Worm (Caenorhabditis elegans) whole organism, L1 larva: ENCODE results near the gene Y32G9B.1.
"Not testable (repeated sequence)": the region's sequence is repeated elsewhere in the genome, so short reads cannot be mapped to it uniquely, and the experiment has no call there.

Experiments
- Y116A8C.19 ChIP-seq: sonication (generic microtip); optimal IDR thresholded peaks from 2 replicates; lab custom pipeline; 2016; ENCODE audit warnings: missing compliant biosample characterization, missing genetic modification characterization, borderline replicate concordance
- alr-1 ChIP-seq: fragments of 200-800 bp; sonication (Bioruptor generic); optimal IDR thresholded peaks from 2 replicates; lab custom pipeline; 2018; ENCODE audit warnings: borderline replicate concordance, mild to moderate bottlenecking, missing genetic modification characterization, missing compliant biosample characterization
- aly-2 ChIP-seq: fragments of 150-350 bp; optimal IDR thresholded peaks from 2 replicates; lab custom pipeline; 2014; ENCODE audit warnings: missing biosample characterization, missing genetic modification characterization
- blmp-1 ChIP-seq: fragments of 150-350 bp; optimal IDR thresholded peaks from 2 replicates; lab custom pipeline; 2014; ENCODE audit warnings: missing biosample characterization, missing genetic modification characterization
- ceh-8 ChIP-seq: fragments of 200-800 bp; sonication (Bioruptor generic); optimal IDR thresholded peaks from 2 replicates; lab custom pipeline; 2018; ENCODE audit warnings: mild to moderate bottlenecking, missing genetic modification characterization, moderate library complexity, missing compliant biosample characterization
- ceh-82 ChIP-seq, 3 experiments: fragments of 150-350 bp in 1 of 3; sonication (generic microtip) in 2 of 3; optimal IDR thresholded peaks; 2 replicates each; lab custom pipeline; 2014 to 2017; ENCODE audit warnings: missing biosample characterization in 3 of 3, missing genetic modification characterization in 3 of 3
- ceh-88 ChIP-seq: fragments of 200-800 bp; sonication (Bioruptor generic); IDR thresholded peaks from 2 replicates; pipeline ENCODE4 v1.3.6; 2022; ENCODE audit warnings: missing genetic modification characterization, missing compliant biosample characterization
- dpl-1 ChIP-seq, 3 experiments: fragments of 150-350 bp in 2 of 3; sonication (generic microtip) in 1 of 3; optimal IDR thresholded peaks; 2 replicates each; lab custom pipeline; 2014 to 2017; ENCODE audit warnings: missing biosample characterization in 3 of 3, missing genetic modification characterization in 3 of 3, missing genetic modification reagents in 3 of 3
- efl-1 ChIP-seq, 4 experiments: fragments of 150-350 bp; optimal IDR thresholded peaks in 3 of 4; peaks in 1 of 4; 1 replicate in 1 of 4; 2 replicates in 3 of 4; lab custom pipeline; 2014; ENCODE audit warnings: missing biosample characterization in 2 of 4, missing genetic modification characterization in 2 of 4, missing genetic modification reagents in 2 of 4
- elt-2 ChIP-seq: sonication (generic microtip); optimal IDR thresholded peaks from 2 replicates; lab custom pipeline; 2016; ENCODE audit warnings: missing genetic modification characterization, mild to moderate bottlenecking, inconsistent platforms, missing compliant biosample characterization, missing genetic modification reagents
- fkh-8 ChIP-seq: sonication (generic microtip); optimal IDR thresholded peaks from 2 replicates; lab custom pipeline; 2016; ENCODE audit warnings: mild to moderate bottlenecking, missing genetic modification characterization, missing compliant biosample characterization
- grh-1 ChIP-seq: fragments of 200-800 bp; sonication (Bioruptor generic); IDR thresholded peaks from 2 replicates; pipeline ENCODE4 v1.3.6; 2022; ENCODE audit warnings: missing genetic modification reagents, missing genetic modification characterization, missing compliant biosample characterization
- hlh-4 ChIP-seq: sonication (generic microtip); optimal IDR thresholded peaks from 2 replicates; lab custom pipeline; 2016; ENCODE audit warnings: mild to moderate bottlenecking, missing genetic modification characterization, missing compliant biosample characterization
- hpl-2 ChIP-seq: fragments of 150-350 bp; optimal IDR thresholded peaks from 2 replicates; lab custom pipeline; 2014; ENCODE audit warnings: missing biosample characterization, missing genetic modification reagents, missing genetic modification characterization
- irx-1 ChIP-seq: sonication (generic microtip); optimal IDR thresholded peaks from 2 replicates; lab custom pipeline; 2016; ENCODE audit warnings: missing genetic modification characterization, missing compliant biosample characterization
- lin-13 ChIP-seq: fragments of 150-350 bp; optimal IDR thresholded peaks from 2 replicates; lab custom pipeline; 2014; ENCODE audit warnings: missing biosample characterization, missing genetic modification reagents, missing genetic modification characterization
- lin-15B ChIP-seq: fragments of 150-350 bp; sonication (generic microtip); optimal IDR thresholded peaks from 3 replicates; lab custom pipeline; 2014; ENCODE audit warnings: missing biosample characterization, missing genetic modification characterization
- lin-35 ChIP-seq, 2 experiments: fragments of 150-350 bp; optimal IDR thresholded peaks; 2 replicates each; lab custom pipeline; 2014; ENCODE audit warnings: missing biosample characterization in 2 of 2, missing genetic modification characterization in 2 of 2, missing genetic modification reagents in 2 of 2
- lin-39 ChIP-seq: fragments of 150-350 bp; optimal IDR thresholded peaks from 2 replicates; lab custom pipeline; 2014; ENCODE audit warnings: missing biosample characterization, missing genetic modification reagents, missing genetic modification characterization
- lsy-2 ChIP-seq, 2 experiments: fragments of 150-350 bp; optimal IDR thresholded peaks; 2 replicates each; lab custom pipeline; 2014; ENCODE audit warnings: missing biosample characterization in 2 of 2, missing genetic modification characterization in 2 of 2
- mdl-1 ChIP-seq, 2 experiments: fragments of 150-350 bp; optimal IDR thresholded peaks; 2 replicates each; lab custom pipeline; 2014 to 2017; ENCODE audit warnings: missing biosample characterization in 2 of 2, missing genetic modification characterization in 2 of 2, inconsistent platforms in 1 of 2
- nhr-20 ChIP-seq: sonication (generic microtip); optimal IDR thresholded peaks from 2 replicates; lab custom pipeline; 2016; ENCODE audit warnings: mild to moderate bottlenecking, missing genetic modification characterization, missing compliant biosample characterization
- nhr-85 ChIP-seq: sonication (generic microtip); peaks from one replicate; lab custom pipeline; 2016; ENCODE audit warnings: missing genetic modification characterization, inconsistent platforms, missing compliant biosample characterization
- pqm-1 ChIP-seq: sonication (generic microtip); optimal IDR thresholded peaks from 3 replicates; lab custom pipeline; 2017; ENCODE audit warnings: missing biosample characterization, missing genetic modification characterization
- rnt-1 ChIP-seq: sonication (generic microtip); optimal IDR thresholded peaks from 2 replicates; lab custom pipeline; 2016; ENCODE audit warnings: mild to moderate bottlenecking, missing genetic modification characterization, moderate library complexity, missing compliant biosample characterization
- skn-1 ChIP-seq: fragments of 150-350 bp; optimal IDR thresholded peaks from 2 replicates; lab custom pipeline; 2014; ENCODE audit warnings: missing biosample characterization, missing genetic modification characterization
- snu-23 ChIP-seq: sonication (generic microtip); optimal IDR thresholded peaks from 2 replicates; lab custom pipeline; 2016; ENCODE audit warnings: missing genetic modification characterization, missing compliant biosample characterization
- sptf-1 ChIP-seq: fragments of 150-350 bp; optimal IDR thresholded peaks from 2 replicates; lab custom pipeline; 2014; ENCODE audit warnings: missing biosample characterization, missing genetic modification characterization
- sup-37 ChIP-seq: fragments of 200-800 bp; sonication (Bioruptor generic); optimal IDR thresholded peaks from 2 replicates; lab custom pipeline; 2018; ENCODE audit warnings: mild to moderate bottlenecking, missing genetic modification characterization, missing compliant biosample characterization
- unc-30 ChIP-seq: sonication (generic microtip); optimal IDR thresholded peaks from 2 replicates; lab custom pipeline; 2017; ENCODE audit warnings: missing biosample characterization, missing genetic modification characterization
- xbp-1 ChIP-seq: sonication (generic microtip); optimal IDR thresholded peaks from 2 replicates; lab custom pipeline; 2016; ENCODE audit warnings: missing genetic modification characterization, missing compliant biosample characterization
- zip-4 ChIP-seq: fragments of 200-800 bp; sonication (Bioruptor generic); optimal IDR thresholded peaks from 2 replicates; lab custom pipeline; 2018; ENCODE audit warnings: mild to moderate bottlenecking, missing genetic modification characterization, moderate library complexity, missing compliant biosample characterization
- ztf-4 ChIP-seq: fragments of 150-350 bp; optimal IDR thresholded peaks from 2 replicates; lab custom pipeline; 2014; ENCODE audit warnings: missing biosample characterization, missing genetic modification characterization

The Y32G9B.1 gene

DNA sequence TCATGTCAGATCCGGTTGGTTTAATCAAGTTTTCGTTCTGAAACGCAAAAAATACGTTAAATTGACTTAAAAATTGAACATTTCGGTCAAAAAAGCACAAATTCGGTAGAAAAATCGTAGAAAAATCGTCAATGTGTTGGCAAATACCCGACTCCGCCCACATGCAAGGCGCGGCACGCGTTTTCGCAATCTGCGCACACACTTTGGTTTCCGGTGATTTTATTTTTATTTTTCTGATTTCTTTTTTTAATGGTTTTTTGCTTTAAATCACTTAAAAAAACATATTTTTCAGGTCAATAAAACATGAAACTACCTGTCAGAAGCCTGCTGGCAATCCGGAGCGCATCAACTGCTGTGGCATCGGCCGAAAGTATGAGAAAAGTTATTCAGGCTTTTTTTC lies 8.6 kb downstream of the Y32G9B.1 start, which contains the start of the genes gly-7 and mrpl-39 (continued):
- TF ChIP-seq elt-2 (tag; lab: Kevin White, UChicago) = no peak
- no peak for TF ChIP-seq lin-13 (GFP tag; lab: Kevin White, UChicago)
- peak in 1 of 2 experiments; percentile 27 for TF ChIP-seq lsy-2 (tag; optimal IDR thresholded peaks at IDR 0.05; lab: Kevin White, UChicago)
- no peak for TF ChIP-seq lin-15B (tag; lab: Kevin White, UChicago)
- no peak for TF ChIP-seq pqm-1 (tag; lab: Kevin White, UChicago)
- peak; percentile 28 for TF ChIP-seq xbp-1 (tag; lab: Kevin White, UChicago)
- TF ChIP-seq grh-1 (GFP tag; lab: Robert Waterston, UW) = no peak
- TF ChIP-seq aly-2 (tag; lab: Kevin White, UChicago) = no peak

DNA sequence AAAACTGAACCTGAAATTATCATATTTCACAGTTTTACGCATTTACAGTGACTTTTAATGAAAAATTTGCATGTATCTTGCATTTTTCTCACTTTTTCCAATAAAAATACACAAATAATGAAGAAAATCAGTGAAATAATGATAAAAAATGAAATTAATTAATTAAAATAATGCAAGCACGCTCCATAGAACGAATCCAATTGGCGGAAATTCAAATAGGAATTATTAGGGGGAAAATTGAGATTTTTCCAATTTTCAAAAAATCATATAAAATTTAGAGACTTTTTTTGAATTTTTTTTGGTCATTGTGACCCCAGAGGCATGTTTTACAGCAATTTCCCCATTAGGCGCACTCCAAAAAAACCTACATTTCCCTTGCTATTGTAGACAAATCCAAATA lies 9.1 kb downstream of the Y32G9B.1 start:
- TF ChIP-seq dpl-1 (GFP tag; optimal IDR thresholded peaks at IDR 0.05; lab: Kevin White, UChicago) (peak in 1 of 3 experiments; percentile 2), irx-1 (tag; lab: Kevin White, UChicago) (no peak), efl-1 (optimal IDR thresholded peaks at IDR 0.05; lab: Kevin White, UChicago) (peak in 1 of 2 experiments; percentile 2), efl-1 (GFP tag; optimal IDR thresholded peaks at IDR 0.05 in 1 of 2; lab: Kevin White, UChicago) (peak; percentile 35 to 94), lin-35 (GFP tag; optimal IDR thresholded peaks at IDR 0.05; lab: Kevin White, UChicago) (peak in 1 of 2 experiments; percentile 1)

- TF ChIP-seq snu-23 (GFP tag; lab: Kevin White, UChicago) = no peak
- no peak for TF ChIP-seq hpl-2 (GFP tag; lab: Kevin White, UChicago)
- TF ChIP-seq sptf-1 (tag; lab: Kevin White, UChicago) = no peak
- no peak for TF ChIP-seq nhr-20
- no peak for TF ChIP-seq lsy-2 (tag; optimal IDR thresholded peaks at IDR 0.05; lab: Kevin White, UChicago)
- no peak for TF ChIP-seq blmp-1
- TF ChIP-seq alr-1 (tag; lab: Kevin White, UChicago) = no peak
- TF ChIP-seq ceh-88 (GFP tag; lab: Robert Waterston, UW) = no peak
- no peak for TF ChIP-seq mdl-1 (tag; optimal IDR thresholded peaks at IDR 0.05; lab: Kevin White, UChicago)
- TF ChIP-seq ceh-8 (GFP tag; lab: Kevin White, UChicago) = no peak
- no peak for TF ChIP-seq lin-39
- TF ChIP-seq fkh-8 = no peak
Measured at ce11 chrV:1820016-1820415, 9.9 kb downstream of the Y32G9B.1 start.

DNA sequence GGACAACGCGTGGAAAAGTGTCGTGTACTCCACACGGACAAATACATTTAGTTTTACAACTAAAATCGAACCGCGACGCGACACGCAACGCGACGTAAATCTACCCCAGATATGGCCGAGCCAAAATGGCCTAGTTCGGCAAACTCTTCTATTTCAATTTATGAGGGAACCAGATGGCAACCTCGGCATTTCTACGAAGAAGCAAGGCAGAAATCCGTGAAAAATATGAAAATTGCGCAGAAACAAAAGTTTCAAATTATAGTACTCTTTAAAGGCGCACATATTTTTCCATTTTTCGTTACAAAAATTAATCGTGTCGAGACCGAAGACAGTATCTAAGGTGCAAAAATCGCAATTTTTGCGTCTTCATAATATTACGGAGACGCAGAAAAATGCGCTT lies 15.1 kb downstream of the Y32G9B.1 start, which contains the start of gene Y46H3A.5:
TSS of gene Y46H3A.5 (minus strand) at position 101 of the 400 bp plus-strand sequence.
- not testable (repeated sequence) for TF ChIP-seq rnt-1 (tag; lab: Kevin White, UChicago); zip-4 (GFP tag; lab: Kevin White, UChicago); unc-30 (tag; lab: Kevin White, UChicago)

ce11 chrV:1811035-1811434 lies 18.8 kb downstream of the Y32G9B.1 start, which contains the start of gene Y46H3A.4:
Gene Y46H3A.4 (minus strand): TSS chrV:1811135.
- TF ChIP-seq ceh-82 (tag; optimal IDR thresholded peaks at IDR 0.05; lab: Kevin White, UChicago) (no peak), nhr-85 (tag; lab: Kevin White, UChicago) (no peak), aly-2 (tag; lab: Kevin White, UChicago) (no peak), ceh-8 (GFP tag; lab: Kevin White, UChicago) (no peak), elt-2 (tag; lab: Kevin White, UChicago) (no peak), nhr-20 (no peak), sup-37 (GFP tag; lab: Kevin White, UChicago) (no peak), ztf-4 (tag; lab: Kevin White, UChicago) (no peak), zip-4 (GFP tag; lab: Kevin White, UChicago) (no peak), hlh-4 (tag; lab: Kevin White, UChicago) (no peak)

DNA sequence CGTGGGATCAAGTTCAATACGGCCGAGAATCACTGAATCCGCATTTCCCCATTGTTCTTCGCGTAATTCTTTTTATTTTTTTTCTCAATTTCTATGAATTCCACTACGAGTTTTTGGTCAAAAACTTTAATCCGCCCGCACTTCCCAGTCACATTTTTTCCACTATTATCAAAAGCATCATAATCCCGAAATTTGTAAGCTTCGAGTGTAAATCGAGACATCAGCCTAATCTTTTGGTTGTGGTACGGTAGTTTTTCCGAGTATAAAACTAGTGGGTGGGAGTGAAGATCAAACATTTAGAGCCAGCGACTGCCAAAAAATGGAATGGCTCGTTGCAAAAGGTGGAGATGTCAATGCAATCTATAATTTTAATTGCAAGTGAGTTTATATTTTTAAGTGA lies 22.7 kb downstream of the Y32G9B.1 start, which contains the start of gene srt-42:
TSS of gene srt-42 (plus strand) at position 301 of the 400 bp plus-strand sequence.
- TF ChIP-seq sup-37 (GFP tag; lab: Kevin White, UChicago) (no peak), zip-4 (GFP tag; lab: Kevin White, UChicago) (no peak), skn-1 (no peak), Y116A8C.19 (no peak)
